Worm (Caenorhabditis elegans) whole organism, L1 larva: Measurements from ENCODE around the gene agt-1.

Experiments used
- C04F5.9 ChIP-seq: sonication (generic microtip); optimal IDR thresholded peaks from 2 replicates; lab custom pipeline; 2016; ENCODE audit warnings: missing genetic modification characterization, missing compliant biosample characterization
- C16A3.4 ChIP-seq: fragments of 150-350 bp; optimal IDR thresholded peaks from 2 replicates; lab custom pipeline; 2014; ENCODE audit warnings: missing biosample characterization, missing genetic modification characterization
- F16B12.6 ChIP-seq: fragments of 150-350 bp; optimal IDR thresholded peaks from 2 replicates; lab custom pipeline; 2014; ENCODE audit warnings: missing biosample characterization, missing genetic modification characterization
- blmp-1 ChIP-seq: fragments of 150-350 bp; optimal IDR thresholded peaks from 2 replicates; lab custom pipeline; 2014; ENCODE audit warnings: missing biosample characterization, missing genetic modification characterization
- ceh-90 ChIP-seq: sonication (generic microtip); optimal IDR thresholded peaks from 2 replicates; lab custom pipeline; 2016; ENCODE audit warnings: missing genetic modification characterization, missing compliant biosample characterization
- efl-1 ChIP-seq, 4 experiments: fragments of 150-350 bp; optimal IDR thresholded peaks in 3 of 4; peaks in 1 of 4; 1 replicate in 1 of 4; 2 replicates in 3 of 4; lab custom pipeline; 2014; ENCODE audit warnings: missing biosample characterization in 2 of 4, missing genetic modification characterization in 2 of 4, missing genetic modification reagents in 2 of 4
- egl-13 ChIP-seq: sonication (generic microtip); optimal IDR thresholded peaks from 2 replicates; lab custom pipeline; 2016; ENCODE audit warnings: missing genotype, missing genetic modification reagents, missing genetic modification characterization, missing compliant biosample characterization
- elt-2 ChIP-seq: sonication (generic microtip); optimal IDR thresholded peaks from 2 replicates; lab custom pipeline; 2016; ENCODE audit warnings: missing genetic modification characterization, mild to moderate bottlenecking, inconsistent platforms, missing compliant biosample characterization, missing genetic modification reagents
- ets-5 ChIP-seq: fragments of 200-800 bp; sonication (Bioruptor generic); IDR thresholded peaks from 2 replicates; pipeline ENCODE4 v1.3.6; 2022; ENCODE audit warnings: missing genetic modification characterization, missing compliant biosample characterization
- fos-1 ChIP-seq: fragments of 150-350 bp; optimal IDR thresholded peaks from 2 replicates; lab custom pipeline; 2014; ENCODE audit warnings: missing biosample characterization, missing genetic modification characterization
- hlh-17 ChIP-seq: fragments of 200-800 bp; sonication (Bioruptor generic); optimal IDR thresholded peaks from 2 replicates; lab custom pipeline; 2018; ENCODE audit warnings: missing genetic modification characterization, mild to moderate bottlenecking, missing compliant biosample characterization, moderate library complexity, borderline replicate concordance
- hpl-2 ChIP-seq: fragments of 150-350 bp; optimal IDR thresholded peaks from 2 replicates; lab custom pipeline; 2014; ENCODE audit warnings: missing biosample characterization, missing genetic modification reagents, missing genetic modification characterization
- isw-1 ChIP-seq: fragments of 200-800 bp; sonication (Bioruptor generic); IDR thresholded peaks from 2 replicates; pipeline ENCODE4 v1.3.6; 2022; ENCODE audit warnings: missing genetic modification characterization, missing compliant biosample characterization
- jun-1 ChIP-seq: fragments of 150-350 bp; optimal IDR thresholded peaks from 2 replicates; lab custom pipeline; 2014; ENCODE audit warnings: missing biosample characterization, missing genetic modification reagents, missing genetic modification characterization
- lin-13 ChIP-seq: fragments of 150-350 bp; optimal IDR thresholded peaks from 2 replicates; lab custom pipeline; 2014; ENCODE audit warnings: missing biosample characterization, missing genetic modification reagents, missing genetic modification characterization
- lin-15B ChIP-seq: fragments of 150-350 bp; sonication (generic microtip); optimal IDR thresholded peaks from 3 replicates; lab custom pipeline; 2014; ENCODE audit warnings: missing biosample characterization, missing genetic modification characterization
- lin-35 ChIP-seq, 2 experiments: fragments of 150-350 bp; optimal IDR thresholded peaks; 2 replicates each; lab custom pipeline; 2014; ENCODE audit warnings: missing biosample characterization in 2 of 2, missing genetic modification characterization in 2 of 2, missing genetic modification reagents in 2 of 2
- lin-39 ChIP-seq: fragments of 150-350 bp; optimal IDR thresholded peaks from 2 replicates; lab custom pipeline; 2014; ENCODE audit warnings: missing biosample characterization, missing genetic modification reagents, missing genetic modification characterization
- mab-9 ChIP-seq: fragments of 200-800 bp; sonication (Bioruptor generic); IDR thresholded peaks from 2 replicates; pipeline ENCODE4 v1.3.6; 2022; ENCODE audit warnings: missing genetic modification reagents, missing genetic modification characterization, missing compliant biosample characterization
- mep-1 ChIP-seq: fragments of 150-350 bp; optimal IDR thresholded peaks from 2 replicates; lab custom pipeline; 2014; ENCODE audit warnings: missing biosample characterization, missing genetic modification characterization
- nhr-11 ChIP-seq: fragments of 150-350 bp; optimal IDR thresholded peaks from 2 replicates; lab custom pipeline; 2014; ENCODE audit warnings: missing biosample characterization, missing genetic modification characterization
- nhr-19 ChIP-seq: fragments of 200-800 bp; sonication (Bioruptor generic); conservative IDR thresholded peaks from 2 replicates; pipeline ENCODE4 v1.3.6; 2022; ENCODE audit warnings: missing genetic modification characterization, missing compliant biosample characterization
- nhr-20 ChIP-seq: sonication (generic microtip); optimal IDR thresholded peaks from 2 replicates; lab custom pipeline; 2016; ENCODE audit warnings: mild to moderate bottlenecking, missing genetic modification characterization, missing compliant biosample characterization
- nhr-237 ChIP-seq: fragments of 150-350 bp; optimal IDR thresholded peaks from 2 replicates; lab custom pipeline; 2014; ENCODE audit warnings: missing biosample characterization, missing genetic modification characterization
- nhr-28 ChIP-seq: fragments of 150-350 bp; optimal IDR thresholded peaks from 2 replicates; lab custom pipeline; 2014; ENCODE audit warnings: missing biosample characterization, missing genetic modification characterization
- nhr-85 ChIP-seq: sonication (generic microtip); peaks from one replicate; lab custom pipeline; 2016; ENCODE audit warnings: missing genetic modification characterization, inconsistent platforms, missing compliant biosample characterization
- nhr-90 ChIP-seq: sonication (generic microtip); optimal IDR thresholded peaks from 2 replicates; lab custom pipeline; 2016; ENCODE audit warnings: mild to moderate bottlenecking, missing genetic modification characterization, missing compliant biosample characterization; ENCODE audit not compliant: poor library complexity
- pax-3 ChIP-seq: fragments of 200-800 bp; sonication (Bioruptor generic); optimal IDR thresholded peaks from 2 replicates; lab custom pipeline; 2018; ENCODE audit warnings: mild to moderate bottlenecking, missing genetic modification characterization, moderate library complexity, missing compliant biosample characterization
- pqm-1 ChIP-seq: sonication (generic microtip); optimal IDR thresholded peaks from 3 replicates; lab custom pipeline; 2017; ENCODE audit warnings: missing biosample characterization, missing genetic modification characterization
- snu-23 ChIP-seq: sonication (generic microtip); optimal IDR thresholded peaks from 2 replicates; lab custom pipeline; 2016; ENCODE audit warnings: missing genetic modification characterization, missing compliant biosample characterization
- tlp-1 ChIP-seq: fragments of 150-350 bp; optimal IDR thresholded peaks from 2 replicates; lab custom pipeline; 2014; ENCODE audit warnings: missing biosample characterization, missing genetic modification characterization
- vab-15 ChIP-seq: sonication (generic microtip); optimal IDR thresholded peaks from 2 replicates; lab custom pipeline; 2017; ENCODE audit warnings: missing genotype, mild to moderate bottlenecking, missing genetic modification characterization, missing compliant biosample characterization
- zag-1 ChIP-seq: fragments of 150-350 bp; optimal IDR thresholded peaks from 2 replicates; lab custom pipeline; 2014; ENCODE audit warnings: missing biosample characterization, missing genetic modification characterization
- zip-4 ChIP-seq: fragments of 200-800 bp; sonication (Bioruptor generic); optimal IDR thresholded peaks from 2 replicates; lab custom pipeline; 2018; ENCODE audit warnings: mild to moderate bottlenecking, missing genetic modification characterization, moderate library complexity, missing compliant biosample characterization

Gene agt-1

ce11 chrIV:13358488-13358887 is 10.7 kb downstream of the agt-1 start, which contains the start of gene W02A2.8:
TSS of gene W02A2.8 (minus strand) at chrIV:13358588.
- no peak for TF ChIP-seq mab-9 (GFP tag; lab: Robert Waterston, UW)
- no peak for TF ChIP-seq elt-2 (tag; lab: Kevin White, UChicago)
- no peak for TF ChIP-seq hpl-2 (GFP tag; lab: Kevin White, UChicago)
- TF ChIP-seq vab-15 (tag; lab: Kevin White, UChicago): no peak
- TF ChIP-seq nhr-237 (tag; lab: Kevin White, UChicago): no peak
- no peak for TF ChIP-seq nhr-19 (GFP tag; lab: Robert Waterston, UW)
- no peak for TF ChIP-seq zip-4 (GFP tag; lab: Kevin White, UChicago)

ce11 chrIV:13356005-13356404 is 13.2 kb downstream of the agt-1 start:
- no peak for TF ChIP-seq ceh-90 (tag; lab: Kevin White, UChicago)
- TF ChIP-seq snu-23 (GFP tag; lab: Kevin White, UChicago): no peak
- no peak for TF ChIP-seq isw-1 (GFP tag; lab: Robert Waterston, UW)

- TF ChIP-seq ets-5: no peak
- TF ChIP-seq efl-1 (optimal IDR thresholded peaks at IDR 0.05; lab: Kevin White, UChicago): no peak
- peak in 1 of 2 experiments; percentile 91 for TF ChIP-seq efl-1 (GFP tag; optimal IDR thresholded peaks at IDR 0.05 in 1 of 2; lab: Kevin White, UChicago)
- TF ChIP-seq blmp-1: no peak
- TF ChIP-seq snu-23 (GFP tag; lab: Kevin White, UChicago): no peak
These were observed 15.2 kb downstream of the agt-1 start for ce11 chrIV:13354044-13354443.

DNA sequence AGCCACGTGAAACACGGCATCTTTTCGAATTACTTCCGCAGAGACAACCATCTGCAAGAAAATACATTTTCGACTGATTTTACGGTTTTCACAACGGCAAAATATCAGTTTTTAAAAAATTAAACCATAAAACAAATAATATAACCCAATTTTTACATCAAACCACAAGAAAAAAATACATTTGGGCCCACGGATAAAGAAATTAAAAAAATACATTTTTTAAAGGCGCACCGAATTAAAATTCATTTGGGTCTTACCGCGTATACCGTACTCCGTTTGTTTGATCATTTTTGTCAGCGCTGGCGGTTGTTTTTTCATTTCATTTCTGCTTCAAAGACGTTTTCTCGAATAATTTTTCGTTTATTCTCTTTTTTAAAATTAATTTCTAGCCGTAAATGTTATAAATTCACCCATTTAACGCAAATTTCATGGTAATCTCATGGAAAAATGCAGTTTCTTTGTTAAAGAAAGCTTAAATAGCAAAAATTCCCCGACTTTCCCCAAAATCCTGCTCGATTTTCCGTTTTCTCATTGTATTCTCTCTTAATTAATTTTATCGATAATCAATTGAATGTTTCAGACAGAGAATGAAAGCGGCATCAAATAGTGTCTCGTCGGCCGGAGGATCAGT is 16.0 kb downstream of the agt-1 start, which contains the start of the genes rec-8 and mex-5:
Gene rec-8, minus strand, starts transcription at position 51 of the 631 bp plus-strand sequence.
Gene mex-5, plus strand, starts transcription at position 581 of the 631 bp plus-strand sequence.
- TF ChIP-seq elt-2 (tag; lab: Kevin White, UChicago) (no peak), lin-39 (tag; lab: Kevin White, UChicago) (no peak), fos-1 (no peak)

- TF ChIP-seq nhr-28 (tag; lab: Kevin White, UChicago): no peak
- no peak for TF ChIP-seq nhr-85 (tag; lab: Kevin White, UChicago)
- TF ChIP-seq pax-3 (tag; lab: Kevin White, UChicago): no peak
- no peak for TF ChIP-seq nhr-11 (tag; lab: Kevin White, UChicago)
- TF ChIP-seq lin-13 (GFP tag; lab: Kevin White, UChicago): no peak
- TF ChIP-seq F16B12.6 (tag; lab: Kevin White, UChicago): no peak
- no peak for TF ChIP-seq C16A3.4 (tag; lab: Kevin White, UChicago)
- no peak for TF ChIP-seq nhr-237 (tag; lab: Kevin White, UChicago)
- no peak for TF ChIP-seq C04F5.9 (tag; lab: Kevin White, UChicago)
- no peak for TF ChIP-seq snu-23 (GFP tag; lab: Kevin White, UChicago)
- no peak for TF ChIP-seq mep-1 (tag; lab: Kevin White, UChicago)
- no peak for TF ChIP-seq zag-1 (tag; lab: Kevin White, UChicago)
- TF ChIP-seq jun-1 (tag; lab: Kevin White, UChicago): no peak
- TF ChIP-seq, all 84 proteins: peak for 0
These were observed 20.6 kb downstream of the agt-1 start, which contains the start of gene W02A2.12 for ce11 chrIV:13348592-13348991. TSS of gene W02A2.12 (minus strand) at chrIV:13348831.

DNA sequence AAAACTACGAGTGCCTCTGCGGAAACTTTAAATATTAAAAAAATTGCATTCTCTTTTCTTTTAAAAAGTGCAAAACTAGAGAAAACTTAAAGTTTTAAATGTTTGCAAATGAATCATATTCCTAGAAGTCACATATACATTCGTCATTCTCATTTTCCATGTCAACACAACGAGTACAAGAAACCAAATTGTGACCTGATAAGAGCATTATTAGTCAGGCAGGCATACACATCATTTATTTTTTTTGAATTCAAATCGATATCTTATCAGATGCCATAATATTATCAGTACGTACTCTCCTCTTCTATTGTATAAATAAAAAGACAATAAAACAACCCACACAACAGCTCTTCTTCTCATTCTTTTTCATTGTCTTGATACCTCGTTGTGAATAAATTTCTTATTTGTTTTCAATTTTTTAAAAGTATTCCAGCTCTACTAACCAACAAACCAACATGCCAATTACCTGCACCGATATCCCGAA is 21.9 kb downstream of the agt-1 start, which contains the start of gene W02A2.9:
Gene W02A2.9, plus strand, starts transcription at position 434 of the 484 bp plus-strand sequence.
- TF ChIP-seq elt-2 (tag; lab: Kevin White, UChicago) (peak; percentile 95), lin-35 (GFP tag; optimal IDR thresholded peaks at IDR 0.05; lab: Kevin White, UChicago) (peak in 1 of 2 experiments; percentile 22), nhr-20 (tag; lab: Kevin White, UChicago) (peak; percentile 19), tlp-1 (tag; lab: Kevin White, UChicago) (peak; percentile 30), efl-1 (optimal IDR thresholded peaks at IDR 0.05; lab: Kevin White, UChicago) (no peak), efl-1 (GFP tag; optimal IDR thresholded peaks at IDR 0.05 in 1 of 2; lab: Kevin White, UChicago) (peak in 1 of 2 experiments; percentile 56), egl-13 (tag; lab: Kevin White, UChicago) (no peak), lin-15B (no peak), jun-1 (tag; lab: Kevin White, UChicago) (peak; percentile 57), nhr-90 (tag; lab: Kevin White, UChicago) (peak; percentile 6), pqm-1 (tag; lab: Kevin White, UChicago) (no peak), hlh-17 (no peak)
